Worm (Caenorhabditis elegans) whole organism, mixed stage, embryonic: Measurements from ENCODE around the gene clec-212.

ENCODE experiments used
- M03D4.4 ChIP-seq: sonication (generic microtip); optimal IDR thresholded peaks from 2 replicates; lab custom pipeline; 2017; ENCODE audit warnings: mild to moderate bottlenecking, missing genetic modification characterization, missing compliant biosample characterization
- bed-3 ChIP-seq: fragments of 200-800 bp; sonication (Bioruptor generic); optimal IDR thresholded peaks from 3 replicates; lab custom pipeline; 2018; ENCODE audit warnings: mild to moderate bottlenecking, missing genetic modification characterization, moderate library complexity, missing compliant biosample characterization
- blmp-1 ChIP-seq: fragments of 150-350 bp; optimal IDR thresholded peaks from 2 replicates; lab custom pipeline; 2014; ENCODE audit warnings: missing biosample characterization, missing genetic modification characterization
- ceh-39 ChIP-seq: fragments of 150-350 bp; optimal IDR thresholded peaks from 2 replicates; lab custom pipeline; 2014; ENCODE audit warnings: missing biosample characterization, missing genetic modification characterization
- ceh-43 ChIP-seq: fragments of 200-800 bp; sonication (Bioruptor generic); optimal IDR thresholded peaks from 2 replicates; lab custom pipeline; 2018; ENCODE audit warnings: mild to moderate bottlenecking, missing genetic modification characterization, moderate library complexity, missing compliant biosample characterization
- ceh-83 ChIP-seq: fragments of 200-800 bp; sonication (Bioruptor generic); optimal IDR thresholded peaks from 2 replicates; lab custom pipeline; 2018; ENCODE audit warnings: mild to moderate bottlenecking, missing genetic modification characterization, missing compliant biosample characterization
- ces-1 ChIP-seq: fragments of 150-350 bp; optimal IDR thresholded peaks from 2 replicates; lab custom pipeline; 2014; ENCODE audit warnings: missing biosample characterization, missing genetic modification reagents, missing genetic modification characterization
- drap-1 ChIP-seq: fragments of 200-800 bp; sonication (Bioruptor generic); optimal IDR thresholded peaks from 3 replicates; lab custom pipeline; 2018; ENCODE audit warnings: mild to moderate bottlenecking, missing genetic modification characterization, missing compliant biosample characterization
- elt-1 ChIP-seq: sonication (generic microtip); optimal IDR thresholded peaks from 2 replicates; lab custom pipeline; 2017; ENCODE audit warnings: missing genetic modification characterization, mild to moderate bottlenecking, missing compliant biosample characterization, antibody characterized with exemption, moderate library complexity, borderline replicate concordance; ENCODE audit not compliant: insufficient read depth
- elt-3 ChIP-seq: fragments of 150-350 bp; optimal IDR thresholded peaks from 2 replicates; lab custom pipeline; 2014; ENCODE audit warnings: missing biosample characterization, missing genetic modification characterization
- flh-1 ChIP-seq: fragments of 200-800 bp; sonication (Bioruptor generic); optimal IDR thresholded peaks from 2 replicates; lab custom pipeline; 2018; ENCODE audit warnings: mild to moderate bottlenecking, missing genetic modification characterization, moderate library complexity, missing compliant biosample characterization
- lin-13 ChIP-seq: fragments of 150-350 bp; optimal IDR thresholded peaks from 2 replicates; lab custom pipeline; 2014; ENCODE audit warnings: missing biosample characterization, missing genetic modification characterization
- lin-32 ChIP-seq: fragments of 200-800 bp; sonication (Bioruptor generic); optimal IDR thresholded peaks from 2 replicates; lab custom pipeline; 2018; ENCODE audit warnings: mild to moderate bottlenecking, missing genetic modification characterization, missing compliant biosample characterization
- lsy-2 ChIP-seq: fragments of 150-350 bp; optimal IDR thresholded peaks from 2 replicates; lab custom pipeline; 2014; ENCODE audit warnings: missing biosample characterization, missing genetic modification characterization
- mab-5 ChIP-seq: fragments of 150-350 bp; optimal IDR thresholded peaks from 2 replicates; lab custom pipeline; 2014; ENCODE audit warnings: missing biosample characterization, missing genetic modification characterization
- mep-1 ChIP-seq: fragments of 150-350 bp; optimal IDR thresholded peaks from 2 replicates; lab custom pipeline; 2017; ENCODE audit warnings: missing biosample characterization, missing genetic modification reagents, missing genetic modification characterization, inconsistent platforms
- mls-2 ChIP-seq: sonication (generic microtip); optimal IDR thresholded peaks from 2 replicates; lab custom pipeline; 2016; ENCODE audit warnings: mild to moderate bottlenecking, missing genetic modification characterization, moderate library complexity, missing compliant biosample characterization
- nhr-12 ChIP-seq: fragments of 150-350 bp; optimal IDR thresholded peaks from 2 replicates; lab custom pipeline; 2014; ENCODE audit warnings: missing biosample characterization, missing genetic modification characterization
- nhr-2 ChIP-seq: fragments of 150-350 bp; optimal IDR thresholded peaks from 2 replicates; lab custom pipeline; 2014; ENCODE audit warnings: missing biosample characterization, missing genetic modification characterization
- nhr-237 ChIP-seq: fragments of 150-350 bp; optimal IDR thresholded peaks from 2 replicates; lab custom pipeline; 2014; ENCODE audit warnings: missing biosample characterization, missing genetic modification characterization
- nhr-76 ChIP-seq: sonication (generic microtip); optimal IDR thresholded peaks from 2 replicates; lab custom pipeline; 2017; ENCODE audit warnings: missing biosample characterization, missing genetic modification characterization
- pha-4 ChIP-seq: fragments of 150-350 bp; optimal IDR thresholded peaks from 2 replicates; lab custom pipeline; 2018; ENCODE audit warnings: missing biosample characterization, missing genetic modification reagents, missing genetic modification characterization
- sem-2 ChIP-seq: fragments of 200-800 bp; sonication (Bioruptor generic); optimal IDR thresholded peaks from 2 replicates; lab custom pipeline; 2018; ENCODE audit warnings: mild to moderate bottlenecking, missing genetic modification characterization, missing compliant biosample characterization
- snpc-4 ChIP-seq: fragments of 150-350 bp; optimal IDR thresholded peaks from 2 replicates; lab custom pipeline; 2014; ENCODE audit warnings: missing biosample characterization, missing genetic modification characterization
- sptf-1 ChIP-seq: sonication (generic microtip); optimal IDR thresholded peaks from 2 replicates; lab custom pipeline; 2017; ENCODE audit warnings: mild to moderate bottlenecking, missing genetic modification characterization, moderate library complexity, missing compliant biosample characterization
- unc-39 ChIP-seq: fragments of 150-350 bp; optimal IDR thresholded peaks from 2 replicates; lab custom pipeline; 2014; ENCODE audit warnings: missing biosample characterization, missing genetic modification characterization
- zip-8 ChIP-seq: fragments of 150-350 bp; optimal IDR thresholded peaks from 2 replicates; lab custom pipeline; 2014; ENCODE audit warnings: missing biosample characterization, missing genetic modification characterization

clec-212 gene

ce11 chrV:7539015-7539414, 31.2 kb downstream of the clec-212 start, which contains the start of gene srh-268:
Gene srh-268 (plus strand): TSS chrV:7539315.
- no peak for TF ChIP-seq pha-4 (tag; lab: Kevin White, UChicago)
- TF ChIP-seq ceh-39 (tag; lab: Kevin White, UChicago): no peak
- TF ChIP-seq nhr-12 (tag; lab: Kevin White, UChicago): no peak
- no peak for TF ChIP-seq lin-32
- TF ChIP-seq snpc-4: no peak
- TF ChIP-seq sptf-1 (tag; lab: Kevin White, UChicago): no peak
- TF ChIP-seq mep-1 (tag; lab: Kevin White, UChicago): no peak
- no peak for TF ChIP-seq elt-3 (tag; lab: Kevin White, UChicago)
- TF ChIP-seq ces-1 (GFP tag; lab: Kevin White, UChicago): no peak
- TF ChIP-seq ceh-83 (GFP tag; lab: Kevin White, UChicago): no peak
- no peak for TF ChIP-seq drap-1 (GFP tag; lab: Kevin White, UChicago)

- TF ChIP-seq ceh-83 (GFP tag; lab: Kevin White, UChicago) (no peak), ces-1 (GFP tag; lab: Kevin White, UChicago) (no peak), sptf-1 (tag; lab: Kevin White, UChicago) (no peak), nhr-237 (tag; lab: Kevin White, UChicago) (no peak)
These were observed 32.2 kb downstream of the clec-212 start, which contains the start of gene C54F6.12 for ce11 chrV:7538018-7538417. Gene C54F6.12 (minus strand): TSS chrV:7538118.

ce11 chrV:7532947-7533346, 37.2 kb downstream of the clec-212 start, which contains the start of gene C54F6.3:
Gene C54F6.3 (plus strand): TSS chrV:7533247.
- TF ChIP-seq bed-3 (GFP tag; lab: Kevin White, UChicago) (no peak), lin-32 (no peak), ceh-43 (no peak), ces-1 (GFP tag; lab: Kevin White, UChicago) (no peak), nhr-76 (tag; lab: Kevin White, UChicago) (no peak)

DNA sequence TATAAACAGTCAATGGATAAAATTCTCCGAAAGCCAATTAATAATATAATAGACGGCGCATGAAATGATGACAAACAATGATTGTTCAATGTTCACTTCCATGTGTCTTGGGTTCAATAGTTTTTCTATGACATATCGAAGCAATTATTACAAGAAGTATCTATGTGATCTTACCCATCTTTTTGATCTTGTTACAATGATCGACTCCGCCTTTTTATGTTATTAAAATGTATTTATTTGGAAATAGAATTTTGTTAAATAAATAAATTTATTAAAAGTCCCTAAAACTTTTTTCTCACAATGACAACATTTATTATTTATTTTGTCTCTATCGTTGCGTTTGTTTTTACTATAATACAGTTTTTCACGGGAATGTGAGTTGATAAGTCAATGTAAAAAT, 40.4 kb downstream of the clec-212 start, which contains the start of gene swt-2:
Gene swt-2, plus strand, starts transcription at position 301 of the 400 bp plus-strand sequence.
- TF ChIP-seq pha-4 (tag; lab: Kevin White, UChicago): no peak
- TF ChIP-seq snpc-4: no peak
- TF ChIP-seq ceh-83 (GFP tag; lab: Kevin White, UChicago): no peak
- no peak for TF ChIP-seq ces-1 (GFP tag; lab: Kevin White, UChicago)
- TF ChIP-seq nhr-2: no peak
- TF ChIP-seq ceh-43: no peak
- no peak for TF ChIP-seq mls-2
- no peak for TF ChIP-seq M03D4.4

DNA sequence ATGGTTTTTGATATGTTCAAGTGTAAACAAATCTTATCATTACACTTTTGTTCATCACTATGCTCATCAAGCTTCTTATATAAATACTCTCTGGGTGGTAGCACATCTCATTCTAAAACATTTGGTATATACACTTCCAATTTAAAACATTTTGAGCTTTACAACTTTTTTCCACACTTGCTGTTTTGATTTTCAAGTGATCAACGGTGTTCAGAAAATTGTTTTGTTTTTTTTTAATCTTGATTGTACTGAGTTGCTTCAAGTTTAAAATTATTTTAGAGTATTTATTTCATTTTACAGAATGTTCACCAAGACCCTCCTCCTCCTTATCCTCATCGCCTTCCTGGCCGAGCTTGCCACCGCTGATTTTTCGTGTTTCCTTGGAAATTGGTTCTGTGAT, 41.4 kb downstream of the clec-212 start, which contains the start of gene C54F6.5:
Gene C54F6.5, plus strand, starts transcription at position 301 of the 400 bp plus-strand sequence.
- TF ChIP-seq lin-13 (tag; lab: Kevin White, UChicago): no peak
- no peak for TF ChIP-seq snpc-4
- no peak for TF ChIP-seq unc-39 (tag; lab: Kevin White, UChicago)
- TF ChIP-seq flh-1 (GFP tag; lab: Kevin White, UChicago): no peak
- TF ChIP-seq zip-8 (tag; lab: Kevin White, UChicago): no peak
- TF ChIP-seq M03D4.4: no peak
- TF ChIP-seq lin-32: no peak

ce11 chrV:7527153-7527552, 43.0 kb downstream of the clec-212 start, which contains the start of gene C54F6.17:
Gene C54F6.17 (plus strand): TSS chrV:7527453.
- TF ChIP-seq ceh-43: no peak
- TF ChIP-seq flh-1 (GFP tag; lab: Kevin White, UChicago): no peak
- TF ChIP-seq nhr-237 (tag; lab: Kevin White, UChicago): no peak
- no peak for TF ChIP-seq mab-5 (tag; lab: Kevin White, UChicago)
- no peak for TF ChIP-seq M03D4.4
- TF ChIP-seq mep-1 (tag; lab: Kevin White, UChicago): no peak
- TF ChIP-seq zip-8 (tag; lab: Kevin White, UChicago): no peak
- TF ChIP-seq ces-1 (GFP tag; lab: Kevin White, UChicago): no peak
- TF ChIP-seq lsy-2 (tag; lab: Kevin White, UChicago): no peak
- no peak for TF ChIP-seq bed-3 (GFP tag; lab: Kevin White, UChicago)
- no peak for TF ChIP-seq blmp-1 (tag; lab: Kevin White, UChicago)

DNA sequence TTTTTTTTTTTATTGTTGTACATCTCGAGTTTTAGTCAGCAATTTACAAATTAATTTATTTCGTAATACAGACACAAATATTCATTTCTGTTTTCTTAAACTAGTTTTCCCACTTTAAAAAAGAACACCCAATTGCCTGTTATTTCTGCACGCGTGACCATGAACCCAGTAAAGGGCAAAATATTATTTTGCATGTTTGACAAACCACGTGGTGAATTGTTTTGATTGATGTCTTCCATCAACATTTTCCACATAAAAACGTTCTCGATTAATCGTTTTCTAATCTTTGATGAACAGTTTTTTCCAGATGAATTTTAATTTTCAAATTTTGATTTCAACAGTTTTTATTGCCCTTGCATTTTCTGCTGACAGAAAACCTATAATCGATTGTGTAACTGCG, 44.5 kb downstream of the clec-212 start, which contains the start of gene C54F6.18:
Gene C54F6.18, plus strand, starts transcription at position 301 of the 400 bp plus-strand sequence.
- no peak for TF ChIP-seq ces-1 (GFP tag; lab: Kevin White, UChicago)
- no peak for TF ChIP-seq zip-8 (tag; lab: Kevin White, UChicago)
- no peak for TF ChIP-seq sem-2 (GFP tag; lab: Kevin White, UChicago)
- no peak for TF ChIP-seq nhr-2
- no peak for TF ChIP-seq lin-32
- TF ChIP-seq pha-4 (tag; lab: Kevin White, UChicago): no peak
- TF ChIP-seq mls-2: no peak
- no peak for TF ChIP-seq M03D4.4
- no peak for TF ChIP-seq elt-1 (tag; lab: Kevin White, UChicago)
- TF ChIP-seq drap-1 (GFP tag; lab: Kevin White, UChicago): no peak
- no peak for TF ChIP-seq nhr-237 (tag; lab: Kevin White, UChicago)
- TF ChIP-seq sptf-1 (tag; lab: Kevin White, UChicago): no peak
